Fruit fly (Drosophila melanogaster): ENCODE data around the gene Sarm.
A peak's percentile ranks its signal among the peaks of the same experiment; 100 is the strongest.

Sarm gene

DNA sequence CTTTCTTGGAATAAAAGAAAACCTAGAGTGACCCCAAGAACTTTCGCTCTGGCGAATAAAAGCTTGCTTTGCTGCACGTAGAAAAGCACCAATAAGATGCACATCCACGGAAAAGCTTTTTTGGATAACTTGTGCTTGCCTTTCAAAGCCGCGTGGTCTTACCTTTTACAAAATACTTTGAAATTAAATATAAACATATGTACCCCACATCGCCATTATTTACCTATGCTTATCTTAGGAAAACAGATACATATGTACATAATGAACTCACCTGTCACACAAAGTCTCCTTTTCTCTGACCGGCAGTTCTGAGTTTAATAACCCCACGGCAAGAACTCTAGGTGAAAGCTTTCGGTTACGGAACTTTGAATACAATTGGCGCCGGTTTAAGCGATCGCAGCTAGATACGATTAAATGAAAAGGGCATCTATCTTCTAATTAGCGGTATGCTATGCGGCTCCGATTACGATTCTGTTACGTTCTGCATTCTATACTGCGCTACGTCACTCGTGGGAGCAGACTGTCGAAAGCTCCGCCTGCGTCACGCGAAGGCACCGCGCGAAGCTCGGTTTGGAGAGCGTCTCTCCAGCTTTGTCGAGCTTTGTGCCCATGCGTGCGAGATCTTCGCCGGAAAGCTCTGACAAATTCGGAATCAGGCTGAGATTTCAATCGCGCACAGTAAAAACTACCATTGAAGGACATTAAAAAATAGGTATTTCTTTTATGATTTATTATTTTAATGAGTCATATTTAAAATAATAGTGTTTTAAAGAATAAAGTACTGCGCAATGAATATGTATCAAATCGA lies 5.3 kb upstream of the Sarm start, which contains the start of gene bip1 (continued):
- peak; percentile 30 for TF ChIP-seq CrebB (tag; optimal IDR thresholded peaks at IDR 0.05)

DNA sequence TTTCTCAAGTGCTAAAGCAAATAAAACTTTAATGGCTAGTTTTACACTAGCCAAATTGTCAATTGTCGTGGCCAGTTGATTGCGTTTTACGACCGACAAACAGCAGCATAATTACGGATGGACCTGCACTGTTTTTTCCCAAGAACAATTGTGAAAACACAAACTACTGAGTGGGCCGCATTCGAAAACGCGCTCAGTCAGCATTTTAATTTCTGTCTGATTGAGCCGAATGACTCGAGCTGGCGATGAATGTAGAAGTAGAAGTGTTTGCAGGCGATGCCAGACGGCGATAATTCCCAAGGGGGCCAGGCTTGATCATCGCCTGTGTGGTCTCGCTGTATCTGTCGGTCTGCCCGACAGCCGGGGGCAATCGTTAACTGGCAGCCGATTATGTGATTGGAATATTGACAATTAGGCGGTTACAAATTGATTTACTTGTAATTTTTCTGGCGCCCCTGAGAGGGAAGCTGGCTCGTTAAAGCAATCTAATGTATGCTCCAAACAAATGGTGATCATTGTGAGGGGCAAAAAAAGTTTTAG lies 4.0 kb upstream of the Sarm start:
- TF ChIP-seq ci (GFP tag; IDR thresholded peaks at IDR 0.05): 0 out of 3 replicates have a peak, but pooled peaks have one; percentile 44
- no peak for TF ChIP-seq CG2199 (GFP tag; IDR thresholded peaks at IDR 0.05)
- no peak for TF ChIP-seq Dad (GFP tag; optimal IDR thresholded peaks at IDR 0.05)
- no peak for TF ChIP-seq nerfin-2 (GFP tag; IDR thresholded peaks at IDR 0.05; ENCODE audit: partially characterized antibody)
- TF ChIP-seq Pdp1 (GFP tag; optimal IDR thresholded peaks at IDR 0.05): peak in 1 of 2 experiments; percentile 50
- TF ChIP-seq chm (GFP tag; IDR thresholded peaks at IDR 0.05): 0 out of 2 replicates have a peak, but pooled peaks have one; percentile 8
- TF ChIP-seq Aef1 (GFP tag; IDR thresholded peaks at IDR 0.05): no peak
- no peak for TF ChIP-seq Hey (tag; optimal IDR thresholded peaks at IDR 0.05)
- no peak for TF ChIP-seq CG31365 (tag; optimal IDR thresholded peaks at IDR 0.05)
- TF ChIP-seq CG4282 (GFP tag; optimal IDR thresholded peaks at IDR 0.05): no peak
- TF ChIP-seq CG1603 (tag; optimal IDR thresholded peaks at IDR 0.05): no peak
- TF ChIP-seq CG8281 (tag; optimal IDR thresholded peaks at IDR 0.05): peak; percentile 72
- peak; percentile 59 for TF ChIP-seq CG10543 (GFP tag; optimal IDR thresholded peaks at IDR 0.05)
- TF ChIP-seq CG17359 (tag; optimal IDR thresholded peaks at IDR 0.05): peak; percentile 2
- no peak for TF ChIP-seq D (optimal IDR thresholded peaks at IDR 0.05)
- TF ChIP-seq D (GFP tag; optimal IDR thresholded peaks at IDR 0.05): no peak
- 0 out of 4 replicates have a peak, but pooled peaks have one; percentile 74 for TF ChIP-seq chinmo (GFP tag; IDR thresholded peaks at IDR 0.05; ENCODE audit: partially characterized antibody)
- TF ChIP-seq CG3726 (GFP tag; IDR thresholded peaks at IDR 0.05): no peak
- TF ChIP-seq ap (GFP tag; IDR thresholded peaks at IDR 0.05): 0 out of 2 replicates have a peak, but pooled peaks have one; percentile 4
- no peak for TF ChIP-seq dmrt11E (tag; optimal IDR thresholded peaks at IDR 0.05)
- TF ChIP-seq CG4360 (GFP tag; IDR thresholded peaks at IDR 0.05): 0 out of 2 replicates have a peak, but pooled peaks have one; percentile 9
- TF ChIP-seq Ets65A (GFP tag): peak; percentile 15
- TF ChIP-seq z (GFP tag; IDR thresholded peaks at IDR 0.05): 0 out of 3 replicates have a peak, but pooled peaks have one; percentile 30
- no peak for TF ChIP-seq CG1529 (GFP tag; optimal IDR thresholded peaks at IDR 0.05)
- peak; percentile 14 for TF ChIP-seq CG7786 (GFP tag; optimal IDR thresholded peaks at IDR 0.05)
- TF ChIP-seq mirr (GFP tag; optimal IDR thresholded peaks at IDR 0.05): peak; percentile 16
- peak; percentile 83 for TF ChIP-seq sug (tag; optimal IDR thresholded peaks at IDR 0.05)
- no peak for TF ChIP-seq Tbp (GFP tag; optimal IDR thresholded peaks at IDR 0.05)
- peak; percentile 57 for TF ChIP-seq Med (GFP tag)

DNA sequence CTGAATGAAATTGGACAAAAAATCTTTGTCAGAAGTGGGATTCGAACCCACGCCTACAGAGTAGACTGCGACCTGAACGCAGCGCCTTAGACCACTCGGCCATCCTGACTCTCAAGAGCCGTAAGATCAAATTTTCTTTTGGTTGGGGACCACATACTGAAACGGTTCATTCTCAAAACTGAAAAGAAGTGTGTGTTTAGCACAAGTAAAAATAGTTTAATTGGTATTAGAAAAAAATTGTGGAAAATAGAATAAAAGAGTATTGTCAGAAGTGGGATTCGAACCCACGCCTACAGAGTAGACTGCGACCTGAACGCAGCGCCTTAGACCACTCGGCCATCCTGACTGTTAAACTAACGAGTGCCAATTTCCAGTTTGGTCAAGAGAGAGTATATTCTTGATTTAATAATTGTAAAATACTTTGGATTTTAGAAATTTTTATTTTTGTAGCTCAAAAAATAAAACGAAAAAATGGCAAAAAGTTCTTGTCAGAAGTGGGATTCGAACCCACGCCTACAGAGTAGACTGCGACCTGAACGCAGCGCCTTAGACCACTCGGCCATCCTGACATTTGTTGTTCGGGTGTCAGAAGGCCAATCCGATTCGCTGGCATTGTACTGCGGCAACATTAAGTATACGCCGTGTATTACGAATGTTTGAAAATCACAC lies 3.4 kb upstream of the Sarm start:
- peak; percentile 22 for TF ChIP-seq scrt (GFP tag; optimal IDR thresholded peaks at IDR 0.05)
- peak; percentile 32 for TF ChIP-seq CG13296 (GFP tag; optimal IDR thresholded peaks at IDR 0.05)
- TF ChIP-seq CG12155 (GFP tag; optimal IDR thresholded peaks at IDR 0.05): peak; percentile 94
- peak; percentile 3 for TF ChIP-seq CG7839 (tag; optimal IDR thresholded peaks at IDR 0.05)
- TF ChIP-seq CG34224 (GFP tag; IDR thresholded peaks at IDR 0.05; ENCODE audit: partially characterized antibody): peak; percentile 48; the same call in 1 of the 3 replicates
- TF ChIP-seq CG2678 (tag; optimal IDR thresholded peaks at IDR 0.05): peak; percentile 3
- TF ChIP-seq Stat92E (GFP tag; optimal IDR thresholded peaks at IDR 0.05): peak in 1 of 3 experiments; percentile 56
- TF ChIP-seq amos (GFP tag; IDR thresholded peaks at IDR 0.05; ENCODE audit: partially characterized antibody): peak; percentile 74
- TF ChIP-seq CG2712 (tag; optimal IDR thresholded peaks at IDR 0.05): peak; percentile 7
- TF ChIP-seq CG18599 (GFP tag; optimal IDR thresholded peaks at IDR 0.05): peak; percentile 20
- TF ChIP-seq CG15514 (GFP tag; optimal IDR thresholded peaks at IDR 0.05): peak; percentile 17
- TF ChIP-seq CG3281 (GFP tag; optimal IDR thresholded peaks at IDR 0.05): peak; percentile 30
- peak; percentile 71; the same call in 1 of the 2 replicates for TF ChIP-seq sna (GFP tag; IDR thresholded peaks at IDR 0.05; ENCODE audit: partially characterized antibody)
- TF ChIP-seq CG7372 (GFP tag; IDR thresholded peaks at IDR 0.05): peak; percentile 96
- TF ChIP-seq tna (GFP tag; IDR thresholded peaks at IDR 0.05; ENCODE audit: partially characterized antibody): peak; percentile 42

Measured in whole organism, embryonic.